Worm (Caenorhabditis elegans) whole organism, midembryonic: Measurements from ENCODE around the gene F15B9.6.

ENCODE experiments used
- med-1 ChIP-seq: sonication (generic microtip); optimal IDR thresholded peaks from 2 replicates; lab custom pipeline; 2017; ENCODE audit warnings: missing genetic modification characterization, mild to moderate bottlenecking, missing compliant biosample characterization, antibody characterized with exemption, missing genetic modification reagents; ENCODE audit not compliant: insufficient read depth
- ref-1 ChIP-seq: fragments of 200-800 bp; sonication (Bioruptor generic); conservative IDR thresholded peaks from 2 replicates; pipeline ENCODE4 v1.3.6; 2022; ENCODE audit warnings: missing genetic modification reagents, missing genetic modification characterization, missing compliant biosample characterization
- ztf-23 ChIP-seq: fragments of 200-800 bp; sonication (Bioruptor generic); IDR thresholded peaks from 2 replicates; pipeline ENCODE4 v1.3.6; 2022; ENCODE audit warnings: missing genetic modification reagents, missing genetic modification characterization, missing compliant biosample characterization

ce11 chrV:12974047-12974446, 39.9 kb upstream of the F15B9.6 start:
- TF ChIP-seq med-1 (GFP tag; lab: Kevin White, UChicago) (no peak), ref-1 (GFP tag; lab: Robert Waterston, UW) (no peak), ztf-23 (GFP tag; lab: Robert Waterston, UW) (no peak)
